Fruit fly (Drosophila melanogaster): ENCODE results near the gene SrpRalpha.

The SrpRalpha gene

dm6 chrX:11088778-11089340, 40.0 kb downstream of the SrpRalpha start, which contains the start of gene Vago:
TSS of gene Vago (plus strand) at chrX:11089290.
- TF ChIP-seq usp (GFP tag; optimal IDR thresholded peaks at IDR 0.05) (no peak), CG8478 (optimal IDR thresholded peaks at IDR 0.05) (no peak), EcR (GFP tag; optimal IDR thresholded peaks at IDR 0.05) (no peak)

- TF ChIP-seq Dll (optimal IDR thresholded peaks at IDR 0.05) (no peak), pan (optimal IDR thresholded peaks at IDR 0.05) (no peak), EcR (GFP tag; optimal IDR thresholded peaks at IDR 0.05) (no peak), psq (optimal IDR thresholded peaks at IDR 0.05) (no peak), usp (GFP tag; optimal IDR thresholded peaks at IDR 0.05) (no peak), CG8478 (optimal IDR thresholded peaks at IDR 0.05) (no peak)
Observed at dm6 chrX:11087384-11087783, 41.5 kb downstream of the SrpRalpha start.

- TF ChIP-seq pan (optimal IDR thresholded peaks at IDR 0.05) = no peak
- no peak for TF ChIP-seq EcR (GFP tag; optimal IDR thresholded peaks at IDR 0.05)
- no peak for TF ChIP-seq Dll (optimal IDR thresholded peaks at IDR 0.05)
- TF ChIP-seq usp (GFP tag; optimal IDR thresholded peaks at IDR 0.05) = no peak
- no peak for TF ChIP-seq CG8478 (optimal IDR thresholded peaks at IDR 0.05)
- no peak for TF ChIP-seq psq (optimal IDR thresholded peaks at IDR 0.05)
Observed at dm6 chrX:11086250-11086649, 42.6 kb downstream of the SrpRalpha start, which contains the start of gene sev. TSS of gene sev (minus strand) at chrX:11086299.

- TF ChIP-seq pan (optimal IDR thresholded peaks at IDR 0.05) (no peak), EcR (GFP tag; optimal IDR thresholded peaks at IDR 0.05) (no peak), CG8478 (optimal IDR thresholded peaks at IDR 0.05) (no peak), psq (optimal IDR thresholded peaks at IDR 0.05) (no peak), usp (GFP tag; optimal IDR thresholded peaks at IDR 0.05) (no peak), Dll (optimal IDR thresholded peaks at IDR 0.05) (no peak)
Observed at dm6 chrX:11083007-11083406, 45.9 kb downstream of the SrpRalpha start.

dm6 chrX:11081834-11082233, 47.1 kb downstream of the SrpRalpha start:
- TF ChIP-seq CG8478 (optimal IDR thresholded peaks at IDR 0.05) (no peak), Dll (optimal IDR thresholded peaks at IDR 0.05) (no peak), psq (optimal IDR thresholded peaks at IDR 0.05) (no peak), pan (optimal IDR thresholded peaks at IDR 0.05) (no peak), EcR (GFP tag; optimal IDR thresholded peaks at IDR 0.05) (no peak), usp (GFP tag; optimal IDR thresholded peaks at IDR 0.05) (no peak)

dm6 chrX:11081242-11081641, 47.6 kb downstream of the SrpRalpha start:
- TF ChIP-seq EcR (GFP tag; optimal IDR thresholded peaks at IDR 0.05) (no peak), pan (optimal IDR thresholded peaks at IDR 0.05) (no peak), CG8478 (optimal IDR thresholded peaks at IDR 0.05) (no peak), Dll (optimal IDR thresholded peaks at IDR 0.05) (no peak), psq (optimal IDR thresholded peaks at IDR 0.05) (no peak), usp (GFP tag; optimal IDR thresholded peaks at IDR 0.05) (no peak)
